Worm (Caenorhabditis elegans) whole organism, L2 larva: ENCODE data around the gene pfd-2.

Experiments used
- ama-1 ChIP-seq: fragments of 150-350 bp; optimal IDR thresholded peaks from 2 replicates; lab custom pipeline; 2018; ENCODE audit warnings: inconsistent platforms
- elt-1 ChIP-seq: fragments of 150-350 bp; optimal IDR thresholded peaks from 2 replicates; lab custom pipeline; 2014; ENCODE audit warnings: missing biosample characterization, missing genetic modification characterization
- lin-39 ChIP-seq: fragments of 150-350 bp; optimal IDR thresholded peaks from 2 replicates; lab custom pipeline; 2014; ENCODE audit warnings: missing biosample characterization, missing genetic modification reagents, missing genetic modification characterization
- peb-1 ChIP-seq: fragments of 150-350 bp; optimal IDR thresholded peaks from 2 replicates; lab custom pipeline; 2014; ENCODE audit warnings: missing biosample characterization, missing genetic modification characterization

DNA sequence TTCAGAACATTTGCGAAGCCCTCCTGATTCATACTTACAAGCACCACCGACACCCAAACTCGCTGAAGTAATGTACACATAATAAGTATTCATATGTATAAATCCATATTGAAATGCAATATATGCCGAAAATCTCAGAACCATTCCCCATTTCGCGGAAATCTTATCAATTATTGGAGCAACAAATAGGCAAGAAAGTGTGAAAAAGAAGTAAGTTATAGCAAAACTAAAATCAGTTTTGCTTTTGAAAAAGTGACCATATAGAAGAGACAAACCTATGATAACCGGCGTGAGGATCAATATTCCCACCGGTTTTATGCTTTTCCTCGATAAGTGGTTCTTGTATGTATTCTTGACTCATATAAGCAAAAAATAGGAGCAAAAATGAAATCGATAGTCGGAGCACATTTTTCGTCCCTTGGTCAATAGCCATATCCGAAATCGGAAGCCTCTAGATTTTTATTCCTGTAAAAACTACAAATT, 6.9 kb upstream of the pfd-2 start, which contains the start of gene Y52E8A.6:
- TF ChIP-seq ama-1 (lab: Kevin White, UChicago), result no peak
- TF ChIP-seq elt-1, result no peak
- no peak for TF ChIP-seq lin-39 (tag; lab: Kevin White, UChicago)
- TF ChIP-seq peb-1 (tag; lab: Kevin White, UChicago), result no peak
